Fruit fly (Drosophila melanogaster) whole organism, pupa: ENCODE results near the gene Nf1.
A peak's percentile ranks its signal among the peaks of the same experiment; 100 is the strongest.

Source experiments
- CG12605 ChIP-seq: fragments of 200-800 bp; sonication (Bioruptor generic); IDR thresholded peaks from 2 replicates; pipeline ENCODE4 v1.3.6; 2022; ENCODE audit warnings: missing biosample characterization, missing genetic modification characterization
- CG13204 ChIP-seq: fragments of 200-800 bp; sonication (Bioruptor generic); optimal IDR thresholded peaks from 2 replicates; lab custom pipeline; 2018; ENCODE audit warnings: missing biosample characterization, mild to moderate bottlenecking, missing genetic modification characterization, moderate library complexity
- CG14655 ChIP-seq: fragments of 200-800 bp; sonication (Bioruptor generic); optimal IDR thresholded peaks from 3 replicates; lab custom pipeline; 2017; ENCODE audit warnings: mild to moderate bottlenecking, missing biosample characterization, missing genetic modification reagents, missing genetic modification characterization
- CG17806 ChIP-seq: fragments of 200-800 bp; sonication (Bioruptor generic); optimal IDR thresholded peaks from 2 replicates; lab custom pipeline; 2018; ENCODE audit warnings: missing biosample characterization, mild to moderate bottlenecking, missing genetic modification characterization, moderate library complexity
- CG32121 ChIP-seq: fragments of 200-800 bp; sonication (Bioruptor generic); IDR thresholded peaks from 2 replicates; pipeline ENCODE4 v1.3.6; 2022; ENCODE audit warnings: missing biosample characterization, missing genetic modification characterization
- CG34367 ChIP-seq: fragments of 200-800 bp; sonication (Bioruptor generic); optimal IDR thresholded peaks from 2 replicates; lab custom pipeline; 2018; ENCODE audit warnings: missing biosample characterization, mild to moderate bottlenecking, missing genetic modification characterization
- CG8159 ChIP-seq: fragments of 200-800 bp; sonication (Bioruptor generic); optimal IDR thresholded peaks from 3 replicates; lab custom pipeline; 2018; ENCODE audit warnings: missing biosample characterization, mild to moderate bottlenecking, missing genetic modification characterization, moderate library complexity
- CG8301 ChIP-seq: fragments of 200-800 bp; sonication (Bioruptor generic); optimal IDR thresholded peaks from 2 replicates; lab custom pipeline; 2018; ENCODE audit warnings: missing biosample characterization, mild to moderate bottlenecking, missing genetic modification characterization
- CG9948 ChIP-seq: fragments of 200-800 bp; sonication (Bioruptor generic); optimal IDR thresholded peaks from 2 replicates; lab custom pipeline; 2018; ENCODE audit warnings: missing biosample characterization, mild to moderate bottlenecking, missing genetic modification characterization, moderate library complexity
- D1 ChIP-seq: fragments of 200-800 bp; sonication (Bioruptor generic); optimal IDR thresholded peaks from 2 replicates; lab custom pipeline; 2018; ENCODE audit warnings: missing biosample characterization, mild to moderate bottlenecking, missing genetic modification characterization, moderate library complexity
- EcR ChIP-seq: fragments of 200-800 bp; sonication (Bioruptor generic); optimal IDR thresholded peaks from 3 replicates; lab custom pipeline; 2019; ENCODE audit warnings: missing biosample characterization, missing genetic modification characterization, mild to moderate bottlenecking, moderate library complexity, missing genetic modification reagents
- Pif1B ChIP-seq: fragments of 200-800 bp; sonication (Bioruptor generic); optimal IDR thresholded peaks from 3 replicates; lab custom pipeline; 2016; ENCODE audit warnings: missing biosample characterization, missing genetic modification characterization
- Snoo ChIP-seq: fragments of 200-800 bp; sonication (Bioruptor generic); optimal IDR thresholded peaks from 3 replicates; lab custom pipeline; 2017; ENCODE audit warnings: missing biosample characterization, mild to moderate bottlenecking, missing genetic modification characterization, inconsistent platforms
- fd96Ca ChIP-seq: fragments of 200-800 bp; sonication (Bioruptor generic); IDR thresholded peaks from 3 replicates; pipeline ENCODE4 v1.3.6; 2022; ENCODE audit warnings: missing biosample characterization, missing genetic modification characterization

DNA sequence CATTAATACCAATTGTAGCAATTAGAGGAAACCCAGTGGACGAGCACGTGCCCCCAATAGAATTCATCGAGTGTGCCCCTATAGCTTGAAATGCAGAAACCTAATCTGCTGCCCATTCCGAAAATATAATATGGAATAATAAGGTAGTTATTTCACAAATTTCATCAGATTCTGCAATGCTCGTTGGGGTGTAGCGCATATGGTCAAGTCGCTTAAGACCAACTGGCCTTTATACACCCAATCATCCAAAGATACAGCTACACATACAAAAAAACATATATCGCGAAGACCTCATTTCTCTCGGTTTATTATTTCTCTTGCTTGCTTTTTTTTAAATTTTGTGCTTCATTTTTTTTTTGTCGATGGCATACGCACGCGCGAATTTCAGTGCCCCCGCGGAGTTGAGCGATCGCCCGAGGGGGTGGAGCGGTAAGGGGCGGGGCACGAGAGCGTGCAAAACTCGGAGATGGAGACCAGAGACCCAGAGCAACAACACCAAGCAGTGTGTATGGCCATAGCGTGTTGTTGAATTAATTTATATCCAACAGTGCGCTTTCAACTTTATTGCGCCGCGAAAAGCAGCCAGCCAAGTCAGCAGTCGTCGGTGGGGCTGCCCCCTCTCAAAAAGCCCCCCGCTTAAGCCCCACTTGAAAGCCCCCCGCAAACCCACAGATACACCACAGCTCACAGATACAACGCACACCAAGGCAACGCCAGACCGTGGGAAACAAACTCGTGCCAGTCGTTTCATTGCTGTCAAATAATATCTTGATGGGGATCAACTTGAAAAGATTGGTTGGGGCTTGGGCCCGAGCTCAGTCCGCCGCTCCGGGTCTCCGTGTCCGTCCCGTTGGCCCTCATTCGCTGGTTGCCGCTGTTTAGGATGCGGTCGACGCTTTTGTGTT, 25.4 kb downstream of the Nf1 start:
- TF ChIP-seq CG32121 (GFP tag; lab: Robert Waterston, UW) (peak; percentile 49; the same call in 1 of the 2 replicates), CG13204 (peak; percentile 91), CG8301 (tag; lab: Kevin White, UChicago) (peak; percentile 10), CG34367 (tag; lab: Kevin White, UChicago) (peak; percentile 66), fd96Ca (GFP tag; lab: Robert Waterston, UW) (peak; percentile 73), D1 (tag; lab: Kevin White, UChicago) (no peak), Snoo (peak; percentile 61), CG8159 (tag; lab: Kevin White, UChicago) (peak; percentile 69), EcR (GFP tag; lab: Kevin White, UChicago) (peak; percentile 93), CG14655 (GFP tag; lab: Kevin White, UChicago) (peak; percentile 19), CG17806 (tag; lab: Kevin White, UChicago) (peak; percentile 65), CG12605 (GFP tag; lab: Robert Waterston, UW) (peak; percentile 75), CG9948 (tag; lab: Kevin White, UChicago) (peak; percentile 31), Pif1B (GFP tag; lab: Kevin White, UChicago) (peak; percentile 52)
